Fruit fly (Drosophila melanogaster): ENCODE measurements around the gene RpL13.

DNA sequence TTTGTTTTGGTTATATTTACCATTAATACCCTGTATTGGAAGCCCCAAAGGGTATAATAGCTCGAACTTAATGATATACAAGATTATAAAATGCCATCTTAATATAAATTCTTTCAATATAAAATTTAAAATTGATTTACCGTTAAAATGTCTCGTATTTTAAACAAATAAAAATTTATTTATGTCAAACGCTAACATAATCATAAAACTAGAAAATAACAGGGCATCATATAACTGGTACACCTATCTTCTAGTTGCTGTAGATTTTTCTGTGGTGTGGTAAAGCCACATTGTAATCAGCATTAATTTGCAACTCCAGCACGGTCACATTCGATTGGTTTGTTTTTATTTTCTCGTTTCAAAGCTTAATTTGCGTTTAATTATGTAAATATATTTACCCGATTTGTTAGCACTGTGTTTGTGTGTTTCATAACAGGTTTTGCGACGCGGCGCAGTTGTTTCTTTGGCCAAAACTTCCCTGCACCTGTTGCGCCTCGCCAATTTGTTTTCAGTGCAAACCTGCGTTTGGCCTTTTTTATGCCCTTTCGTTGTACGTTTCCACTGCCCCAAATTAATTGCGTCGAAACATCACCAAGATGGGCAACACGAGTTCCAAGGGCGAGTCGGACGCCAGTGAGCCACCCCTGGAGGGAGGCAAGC lies 10.0 kb upstream of the RpL13 start, which contains the start of the genes CG4658 and CG5846:
- no peak for TF ChIP-seq CG8478 (optimal IDR thresholded peaks at IDR 0.05)
- TF ChIP-seq CTCF (optimal IDR thresholded peaks at IDR 0.05) = no peak

Data from S2 (cell line).